Fruit fly (Drosophila melanogaster) S2 (cell line): ENCODE data around the gene Ublcp1.

Experiments used
- CG8478 ChIP-seq: fragments of >200 bp; optimal IDR thresholded peaks from 2 replicates; lab custom pipeline; 2018
- CTCF ChIP-seq, 2 experiments: fragments of >200 bp; optimal IDR thresholded peaks; 2 replicates each; lab custom pipeline; 2018

The Ublcp1 gene

DNA sequence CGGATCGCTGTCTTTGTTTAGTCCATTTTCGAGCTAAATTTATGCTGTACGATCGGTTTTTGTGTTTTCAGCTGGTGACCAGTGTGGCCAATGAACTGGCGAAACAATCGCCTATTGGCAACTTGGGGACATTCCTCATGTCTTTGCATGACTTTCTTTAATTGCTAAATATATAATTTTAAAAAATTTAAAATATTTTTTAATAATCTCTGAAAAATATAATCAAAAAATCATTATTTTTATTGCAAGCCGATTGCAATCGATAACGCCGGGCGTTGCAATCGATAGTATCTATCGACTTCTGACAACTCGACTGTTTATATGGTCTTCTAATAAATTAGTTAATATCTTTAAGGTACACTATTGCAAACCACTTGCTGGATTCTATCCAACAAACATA, at the start of gene Ublcp1, which contains the start of gene sav:
Gene Ublcp1, plus strand, starts transcription at position 285 of the 400 bp plus-strand sequence.
Gene sav, minus strand, starts transcription at position 96 of the 400 bp plus-strand sequence.
- no peak for TF ChIP-seq CTCF (optimal IDR thresholded peaks at IDR 0.05; lab: Kevin White, UChicago)
- TF ChIP-seq CG8478 (lab: Kevin White, UChicago): no peak

DNA sequence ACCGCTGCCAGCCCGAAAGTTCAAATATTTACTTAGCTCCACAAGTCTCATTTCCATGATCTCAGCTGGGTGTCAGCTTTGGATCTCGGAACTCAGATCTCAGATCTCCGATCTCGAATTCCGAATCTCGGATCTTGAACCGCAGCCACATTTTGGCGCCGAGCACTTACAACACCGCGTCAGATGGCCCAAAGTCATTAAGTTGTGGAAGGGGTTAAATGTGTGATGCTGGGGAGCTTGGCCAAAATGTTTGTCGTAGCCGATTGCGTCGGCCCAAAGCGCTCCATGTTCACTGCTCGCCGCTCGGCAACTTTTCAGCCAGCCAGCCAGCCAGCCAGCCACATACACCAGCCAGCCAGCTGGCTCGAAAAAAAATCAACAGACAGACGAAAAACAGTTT, 49.3 kb upstream of the Ublcp1 start, which contains the start of gene CG6688:
Gene CG6688, plus strand, starts transcription at position 396 of the 400 bp plus-strand sequence.
- TF ChIP-seq CG8478 (lab: Kevin White, UChicago) (no peak), CTCF (optimal IDR thresholded peaks at IDR 0.05; lab: Kevin White, UChicago) (no peak)

DNA sequence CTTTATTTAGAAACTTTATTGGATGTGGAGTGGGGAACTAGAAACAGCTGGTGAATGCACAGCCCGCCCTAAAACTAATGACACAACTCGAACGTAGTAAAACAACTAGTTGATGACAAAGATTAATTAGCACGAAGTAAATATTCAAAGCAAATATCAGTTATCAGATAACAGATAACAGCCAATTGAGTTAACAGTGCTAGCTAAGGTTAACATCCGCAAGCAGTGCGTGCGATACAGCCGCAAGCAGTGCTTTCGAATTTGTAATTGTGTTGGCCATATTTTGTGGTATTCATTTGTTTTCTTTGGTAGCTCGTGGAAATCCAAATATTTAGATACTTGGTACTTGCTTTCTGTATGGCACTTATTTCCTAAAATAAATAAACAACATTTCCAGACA, 47.8 kb upstream of the Ublcp1 start:
- TF ChIP-seq CTCF (optimal IDR thresholded peaks at IDR 0.05; lab: Kevin White, UChicago): no peak
- TF ChIP-seq CG8478 (lab: Kevin White, UChicago): no peak

DNA sequence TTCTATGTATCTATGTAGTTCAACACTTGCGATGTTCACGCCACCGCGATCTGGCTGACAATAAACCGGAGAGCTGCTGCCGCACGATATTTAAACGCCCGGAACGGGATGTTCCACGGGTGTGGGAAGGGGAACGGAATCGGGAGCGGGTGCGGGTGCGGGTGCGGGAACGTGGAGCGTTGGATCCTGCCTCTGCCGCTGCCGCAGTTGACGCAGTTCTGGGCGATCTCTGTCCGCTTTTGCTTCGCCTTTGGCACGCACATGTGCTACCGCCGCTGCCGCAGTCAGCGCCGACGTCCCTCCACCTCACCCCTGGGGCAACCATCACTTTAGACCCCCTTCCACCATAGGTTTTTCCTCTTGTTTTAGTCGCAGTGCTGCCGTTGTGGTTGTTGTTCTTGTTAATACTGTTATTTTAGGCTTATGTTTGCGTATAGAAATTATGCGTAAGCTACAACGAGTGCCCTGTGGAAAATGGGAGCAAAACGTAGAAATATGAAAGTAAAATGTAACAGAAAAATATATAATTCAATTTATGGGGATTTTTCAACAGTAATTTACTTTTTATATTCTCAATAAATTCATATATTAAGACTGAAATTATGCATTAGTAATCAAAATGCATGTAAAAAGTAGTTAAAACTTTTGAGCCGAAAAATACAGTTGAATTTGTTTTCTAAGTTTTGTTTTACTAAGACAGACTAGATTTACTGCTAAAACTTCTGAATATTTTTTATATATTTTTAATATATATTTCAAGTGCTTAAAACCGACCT, 34.5 kb upstream of the Ublcp1 start, which contains the start of gene lmd:
Gene lmd, minus strand, starts transcription at position 62 of the 776 bp plus-strand sequence.
- TF ChIP-seq CTCF (optimal IDR thresholded peaks at IDR 0.05; lab: Kevin White, UChicago) (no peak), CG8478 (lab: Kevin White, UChicago) (no peak)

DNA sequence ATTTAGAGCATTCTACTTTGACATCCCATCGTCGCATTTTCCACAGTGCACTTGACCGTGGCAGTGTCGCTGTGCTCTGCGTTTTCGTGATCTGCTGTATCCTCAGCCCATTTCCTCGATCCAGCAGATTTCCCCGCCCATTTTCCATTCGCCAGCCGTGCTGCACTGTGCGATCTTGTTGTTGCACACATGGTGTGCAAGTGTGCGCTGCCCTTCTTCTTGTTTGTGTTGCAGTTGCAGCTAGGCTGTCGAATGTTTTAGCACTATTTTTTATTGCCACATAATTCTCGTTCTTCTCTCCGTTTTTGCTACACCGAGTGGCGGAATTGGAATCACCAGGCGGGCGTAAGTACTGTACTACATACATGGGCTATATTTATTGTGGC, 33.9 kb upstream of the Ublcp1 start:
- TF ChIP-seq CTCF (optimal IDR thresholded peaks at IDR 0.05; lab: Kevin White, UChicago): no peak
- TF ChIP-seq CG8478 (lab: Kevin White, UChicago): no peak

DNA sequence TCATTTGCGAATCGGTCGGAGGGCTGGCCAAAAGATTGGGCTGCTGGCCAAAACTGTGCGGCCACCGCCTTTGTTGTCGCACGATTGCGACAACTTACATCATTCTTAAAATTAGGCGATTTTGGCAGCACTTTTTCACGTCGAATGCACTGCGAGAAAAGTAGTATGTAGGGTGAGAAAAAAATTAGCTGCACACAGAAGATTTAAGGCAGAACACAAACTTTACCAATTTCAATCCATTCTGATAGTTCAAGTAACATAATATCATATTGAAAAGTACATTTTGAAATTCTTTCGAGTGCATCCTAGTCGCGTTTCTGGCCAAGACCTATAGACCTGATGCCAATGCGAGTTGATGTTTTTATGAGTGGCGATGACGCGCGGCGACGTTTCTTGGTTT, 32.8 kb upstream of the Ublcp1 start:
- TF ChIP-seq CTCF (optimal IDR thresholded peaks at IDR 0.05; lab: Kevin White, UChicago) (no peak), CG8478 (lab: Kevin White, UChicago) (no peak)

DNA sequence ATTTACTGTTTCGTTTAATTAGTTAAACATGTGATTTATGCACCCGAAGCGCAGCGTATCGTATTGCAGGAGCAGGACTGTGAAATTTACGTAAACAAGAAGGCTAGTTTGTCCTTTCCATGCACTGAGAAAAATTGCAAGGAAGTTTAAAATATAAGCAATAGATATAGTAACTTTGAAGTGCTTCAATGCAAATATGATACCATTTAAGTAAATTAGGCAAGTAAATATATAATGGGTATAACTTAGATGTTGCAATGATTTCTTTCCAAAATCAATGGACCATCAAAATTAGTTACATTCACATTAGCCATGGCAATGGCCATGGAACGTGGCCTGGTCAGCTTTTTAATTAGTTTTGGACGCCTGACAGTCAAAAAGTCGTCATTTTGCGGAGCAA, 30.4 kb upstream of the Ublcp1 start:
- TF ChIP-seq CG8478 (lab: Kevin White, UChicago): no peak
- TF ChIP-seq CTCF (optimal IDR thresholded peaks at IDR 0.05; lab: Kevin White, UChicago): no peak

DNA sequence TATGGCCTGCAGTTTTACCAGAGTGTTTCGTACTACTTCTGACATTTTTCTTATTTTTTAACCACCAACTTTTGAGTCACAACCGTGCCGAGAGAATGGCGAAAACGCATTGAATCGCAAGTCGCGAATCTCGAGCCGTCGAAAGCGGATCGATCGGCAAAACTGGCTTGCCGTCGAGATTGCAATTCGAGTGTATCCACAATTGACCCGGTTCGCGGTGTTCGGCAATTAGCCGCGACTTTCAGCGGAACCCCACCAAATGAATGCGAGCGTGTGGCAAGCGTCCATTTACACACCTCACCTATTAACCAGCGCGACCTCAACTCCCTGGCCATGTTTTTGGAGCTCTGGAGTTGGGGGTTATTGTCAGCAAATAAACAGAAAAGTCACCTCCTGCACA, 25.8 kb upstream of the Ublcp1 start, which contains the start of gene CG13833:
Gene CG13833, minus strand, starts transcription at position 101 of the 400 bp plus-strand sequence.
- TF ChIP-seq CTCF (optimal IDR thresholded peaks at IDR 0.05; lab: Kevin White, UChicago) (no peak), CG8478 (lab: Kevin White, UChicago) (no peak)

DNA sequence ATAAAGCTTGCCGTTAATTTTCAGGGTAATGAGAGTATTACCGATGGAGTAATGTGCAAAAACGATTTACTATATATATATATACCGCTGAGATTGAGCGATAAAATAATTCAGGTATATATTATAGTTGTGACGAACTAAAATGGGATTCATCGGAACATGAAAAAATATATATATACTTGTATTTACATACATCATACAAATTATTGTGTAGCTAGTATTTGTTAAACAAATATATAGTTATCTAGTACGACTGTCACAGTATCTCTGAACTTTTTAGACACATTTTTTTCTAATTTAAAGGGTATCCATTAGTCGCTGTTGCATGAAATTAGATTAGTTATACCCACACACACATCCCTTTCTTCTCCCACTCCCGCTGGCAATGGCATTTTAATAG, 25.0 kb upstream of the Ublcp1 start:
- TF ChIP-seq CTCF (optimal IDR thresholded peaks at IDR 0.05; lab: Kevin White, UChicago) (no peak), CG8478 (lab: Kevin White, UChicago) (no peak)

DNA sequence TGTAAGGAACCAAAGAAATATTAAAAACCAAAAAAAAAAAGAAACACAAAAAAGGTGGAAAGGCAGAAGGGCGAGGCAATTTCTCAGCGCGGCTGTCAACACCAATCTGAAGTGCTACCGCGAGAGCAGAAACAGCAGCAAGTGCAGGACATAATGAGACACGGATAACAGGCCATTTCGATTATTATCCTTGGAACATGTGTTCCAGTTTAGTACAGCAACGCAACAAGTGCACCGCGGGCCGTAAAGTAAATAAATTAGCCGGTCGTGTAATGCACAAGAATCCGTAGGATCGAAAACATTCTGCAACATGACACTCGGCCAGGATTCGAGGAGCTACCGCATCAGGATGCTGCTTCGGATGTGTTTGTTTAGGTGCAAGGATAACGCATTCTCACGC, 23.2 kb upstream of the Ublcp1 start:
- TF ChIP-seq CG8478 (lab: Kevin White, UChicago) (no peak), CTCF (optimal IDR thresholded peaks at IDR 0.05; lab: Kevin White, UChicago) (no peak)

DNA sequence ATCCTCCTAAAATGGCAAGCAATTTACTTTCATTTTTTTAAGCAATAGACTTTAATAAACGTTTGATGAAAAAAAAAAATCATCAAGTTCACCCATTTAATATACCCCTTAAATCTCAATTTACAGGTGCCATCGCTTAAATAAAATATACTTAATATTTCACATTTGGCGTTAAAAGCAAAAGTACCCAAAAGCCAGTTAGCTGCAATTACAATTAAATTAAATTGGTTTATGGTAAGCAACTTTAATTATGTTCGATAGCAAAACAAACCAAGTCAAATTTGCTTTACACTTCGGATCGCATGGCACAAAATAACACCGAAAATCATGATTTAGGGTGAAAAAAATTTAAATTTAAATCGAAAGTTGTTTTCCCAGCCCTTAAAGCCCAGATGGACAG, 19.4 kb upstream of the Ublcp1 start, which contains the start of gene CG13838:
Gene CG13838, plus strand, starts transcription at position 301 of the 400 bp plus-strand sequence.
- no peak for TF ChIP-seq CTCF (optimal IDR thresholded peaks at IDR 0.05; lab: Kevin White, UChicago)
- TF ChIP-seq CG8478 (lab: Kevin White, UChicago): no peak

DNA sequence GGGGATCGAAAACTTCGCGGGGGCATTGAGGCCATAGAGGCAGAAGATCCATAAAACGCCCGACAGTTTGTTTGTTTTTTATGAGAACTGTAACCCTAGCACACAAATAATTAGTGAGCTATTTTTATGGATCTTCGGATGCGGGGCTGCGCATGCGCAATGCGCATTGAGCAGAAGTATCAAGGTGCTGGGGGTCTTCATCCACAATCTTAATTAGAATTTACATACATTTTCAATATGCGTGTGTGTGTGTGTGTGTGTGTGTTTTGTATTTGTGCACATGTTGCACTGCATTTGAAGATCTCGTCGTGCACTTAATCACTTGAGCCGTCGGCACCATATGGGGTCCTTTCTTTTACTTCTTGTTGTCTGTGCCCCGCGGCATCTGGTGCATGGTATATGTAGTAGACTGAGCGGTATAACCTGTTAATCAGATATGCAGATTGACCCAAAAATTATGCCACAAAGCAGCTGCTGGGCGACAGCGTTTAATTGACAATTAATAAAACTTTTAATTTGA, 18.5 kb upstream of the Ublcp1 start:
- no peak for TF ChIP-seq CTCF (optimal IDR thresholded peaks at IDR 0.05; lab: Kevin White, UChicago)
- TF ChIP-seq CG8478 (lab: Kevin White, UChicago): no peak

DNA sequence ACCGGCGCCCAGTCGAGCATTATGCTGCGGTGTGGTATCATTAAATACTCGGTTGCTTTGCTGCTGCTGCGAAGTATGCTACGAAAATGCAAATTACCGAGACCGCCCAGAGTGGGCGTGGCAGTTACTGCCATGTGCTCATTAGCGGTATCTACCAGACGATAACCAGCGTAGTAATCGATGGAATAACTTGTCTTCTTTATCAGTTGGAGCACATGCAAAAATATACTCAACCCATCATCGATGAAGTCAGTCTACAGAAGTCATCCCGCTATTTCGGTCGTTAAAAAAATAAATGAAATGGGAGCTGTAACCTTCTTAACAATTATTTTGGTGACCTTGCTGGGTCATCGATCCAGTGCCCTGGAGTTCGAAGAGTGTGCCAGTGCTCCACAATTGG, 17.6 kb upstream of the Ublcp1 start, which contains the start of gene CG13837:
Gene CG13837, plus strand, starts transcription at position 301 of the 400 bp plus-strand sequence.
- TF ChIP-seq CTCF (optimal IDR thresholded peaks at IDR 0.05; lab: Kevin White, UChicago): no peak
- no peak for TF ChIP-seq CG8478 (lab: Kevin White, UChicago)

DNA sequence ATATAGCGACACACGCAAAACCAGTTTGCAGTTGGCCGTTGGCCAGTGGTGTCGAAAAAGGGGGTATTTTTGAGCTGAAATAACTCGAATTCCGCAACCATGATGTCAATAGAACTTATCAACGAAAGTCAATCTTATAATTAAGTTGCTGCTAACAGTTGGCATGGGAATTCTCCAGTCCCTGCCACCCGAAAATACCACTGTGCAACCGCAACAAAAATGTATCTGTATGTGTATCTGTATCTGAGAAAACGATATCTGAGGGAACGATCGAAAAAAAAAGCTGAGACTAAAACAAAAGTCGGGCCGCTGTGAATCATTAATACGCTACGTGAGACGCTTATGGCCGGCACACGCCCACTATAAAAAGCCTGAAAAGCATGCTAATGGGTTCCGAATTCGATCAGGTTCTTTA, 14.8 kb upstream of the Ublcp1 start:
- no peak for TF ChIP-seq CG8478 (lab: Kevin White, UChicago)
- TF ChIP-seq CTCF (optimal IDR thresholded peaks at IDR 0.05; lab: Kevin White, UChicago): no peak

DNA sequence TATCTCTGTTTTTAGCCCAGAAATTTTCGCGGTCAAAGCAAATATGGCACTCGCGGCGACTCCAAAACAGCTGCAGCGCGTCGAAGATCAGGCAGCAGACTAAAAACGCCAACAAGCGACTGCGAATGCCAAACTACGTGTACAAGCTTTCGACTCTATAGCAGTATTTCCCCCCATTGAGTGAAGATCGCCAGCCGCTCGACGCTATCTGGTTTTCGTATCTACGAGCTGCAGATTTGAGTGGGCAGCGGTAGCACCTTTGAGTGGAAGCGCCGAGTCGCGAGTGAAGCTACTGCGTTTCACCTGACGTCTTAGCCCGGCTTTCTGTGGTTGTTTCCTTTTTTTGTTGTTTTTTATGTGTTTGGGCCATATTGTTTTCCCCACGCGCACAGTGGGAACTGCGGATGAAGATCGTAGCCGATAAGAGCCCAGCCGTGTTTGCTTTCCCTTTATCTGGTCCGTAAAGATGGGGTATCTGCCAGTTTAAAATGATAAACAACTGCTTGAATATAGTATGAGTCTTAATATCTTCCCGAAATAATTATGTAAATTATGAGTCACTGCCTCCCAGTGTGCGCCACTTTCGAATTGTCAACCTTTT, 13.1 kb upstream of the Ublcp1 start, which contains the start of gene CG17121:
Gene CG17121, minus strand, starts transcription at position 126 of the 601 bp plus-strand sequence.
- TF ChIP-seq CTCF (optimal IDR thresholded peaks at IDR 0.05; lab: Kevin White, UChicago): no peak
